Fruit fly (Drosophila melanogaster): ENCODE results near the gene CG15312.

CG15312 gene

DNA sequence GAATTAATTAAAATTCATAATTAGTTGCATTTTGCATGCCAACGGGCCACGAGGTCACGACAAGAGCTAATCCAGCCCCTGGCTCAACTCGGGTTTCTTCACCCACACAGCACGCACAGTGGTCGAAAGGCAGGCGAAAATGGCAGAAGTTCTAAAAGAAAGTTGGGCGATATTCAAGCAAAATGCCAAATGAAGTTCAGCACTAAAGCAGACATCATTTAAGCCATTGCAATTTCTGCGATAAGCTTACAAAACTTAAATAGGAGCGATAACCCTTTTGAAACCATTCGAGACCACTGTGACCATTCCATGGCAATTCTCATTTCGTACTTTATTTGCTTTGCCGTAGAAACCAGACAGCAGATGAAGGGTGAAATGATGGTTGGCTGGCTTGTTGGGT, 3.1 kb downstream of the CG15312 start (continued):
- TF ChIP-seq Awh (GFP tag; IDR thresholded peaks at IDR 0.05), result no peak
- TF ChIP-seq phol (tag; optimal IDR thresholded peaks at IDR 0.05), result peak; percentile 38
- peak; percentile 17 for TF ChIP-seq CG6813 (GFP tag; optimal IDR thresholded peaks at IDR 0.05)
- TF ChIP-seq CG6654 (GFP tag; optimal IDR thresholded peaks at IDR 0.05), result peak; percentile 18
- TF ChIP-seq usp (GFP tag; optimal IDR thresholded peaks at IDR 0.05), result no peak
- no peak for TF ChIP-seq emc (GFP tag; optimal IDR thresholded peaks at IDR 0.05)
- TF ChIP-seq CG1024 (GFP tag; IDR thresholded peaks at IDR 0.05), result 0 out of 2 replicates have a peak, but pooled peaks have one; percentile 20
- TF ChIP-seq CG14441 (GFP tag; IDR thresholded peaks at IDR 0.05), result peak; percentile 54
- no peak for TF ChIP-seq Side (GFP tag; optimal IDR thresholded peaks at IDR 0.05)
- no peak for TF ChIP-seq HmgZ (tag; optimal IDR thresholded peaks at IDR 0.05)
- no peak for TF ChIP-seq CG2199 (GFP tag; IDR thresholded peaks at IDR 0.05)
- peak; percentile 46 for TF ChIP-seq CG10979 (tag; optimal IDR thresholded peaks at IDR 0.05)
- no peak for TF ChIP-seq scrt (GFP tag; optimal IDR thresholded peaks at IDR 0.05)
- no peak for TF ChIP-seq ro (GFP tag; IDR thresholded peaks at IDR 0.05)
- TF ChIP-seq Oaz (GFP tag; IDR thresholded peaks at IDR 0.05), result no peak; the same call in 1 of the 2 replicates
- no peak for TF ChIP-seq CG8478 (optimal IDR thresholded peaks at IDR 0.05)
- TF ChIP-seq Oli (tag; optimal IDR thresholded peaks at IDR 0.05), result peak; percentile 58
- TF ChIP-seq CG10565 (GFP tag; optimal IDR thresholded peaks at IDR 0.05), result no peak
- peak; percentile 44; the same call in 1 of the 2 replicates for TF ChIP-seq ttk (GFP tag; IDR thresholded peaks at IDR 0.05)
- TF ChIP-seq Ssrp (tag; optimal IDR thresholded peaks at IDR 0.05), result peak; percentile 44
- TF ChIP-seq Hmx (GFP tag; optimal IDR thresholded peaks at IDR 0.05), result no peak
- TF ChIP-seq jing (GFP tag; optimal IDR thresholded peaks at IDR 0.05), result peak; percentile 19
- TF ChIP-seq gt (GFP tag; IDR thresholded peaks at IDR 0.05), result no peak
- no peak for TF ChIP-seq Bgb (GFP tag; IDR thresholded peaks at IDR 0.05; ENCODE audit: partially characterized antibody)
- TF ChIP-seq Rx (GFP tag; IDR thresholded peaks at IDR 0.05), result peak; percentile 25; the same call in 1 of the 2 replicates
- peak; percentile 45 for TF ChIP-seq dmrt11E (tag; optimal IDR thresholded peaks at IDR 0.05)
- 0 out of 2 replicates have a peak, but pooled peaks have one; percentile 20 for TF ChIP-seq CG6272 (GFP tag; IDR thresholded peaks at IDR 0.05)
- TF ChIP-seq crol (GFP tag; IDR thresholded peaks at IDR 0.05), result no peak
- no peak for TF ChIP-seq CG10274 (GFP tag; optimal IDR thresholded peaks at IDR 0.05)
- TF ChIP-seq row (GFP tag; IDR thresholded peaks at IDR 0.05), result peak; percentile 70
- peak; percentile 33 for TF ChIP-seq CG30403 (GFP tag; optimal IDR thresholded peaks at IDR 0.05)
- peak; percentile 7 for TF ChIP-seq her (GFP tag; optimal IDR thresholded peaks at IDR 0.05)
- TF ChIP-seq Trl (optimal IDR thresholded peaks at IDR 0.05), result no peak
- TF ChIP-seq Trl (GFP tag; optimal IDR thresholded peaks at IDR 0.05), result peak; percentile 28
- TF ChIP-seq CG9797 (GFP tag; optimal IDR thresholded peaks at IDR 0.05), result no peak
- TF ChIP-seq Tbp (GFP tag; optimal IDR thresholded peaks at IDR 0.05), result no peak
- no peak for TF ChIP-seq Fer1 (GFP tag; optimal IDR thresholded peaks at IDR 0.05)
- TF ChIP-seq Abd-B (GFP tag; optimal IDR thresholded peaks at IDR 0.05), result no peak
- no peak for TF ChIP-seq Dip2 (GFP tag; IDR thresholded peaks at IDR 0.05)
- no peak for TF ChIP-seq CG1647 (GFP tag; optimal IDR thresholded peaks at IDR 0.05)
- TF ChIP-seq ranshi (GFP tag; IDR thresholded peaks at IDR 0.05), result peak; percentile 59; the same call in 1 of the 2 replicates
- TF ChIP-seq Atf-2 (GFP tag; optimal IDR thresholded peaks at IDR 0.05), result no peak
- TF ChIP-seq Drgx (GFP tag; IDR thresholded peaks at IDR 0.05), result peak; percentile 57
- TF ChIP-seq CG14014 (GFP tag; IDR thresholded peaks at IDR 0.05), result 0 out of 2 replicates have a peak, but pooled peaks have one; percentile 26
- TF ChIP-seq Jarid2 (GFP tag; optimal IDR thresholded peaks at IDR 0.05), result no peak
- TF ChIP-seq CG11723 (GFP tag; optimal IDR thresholded peaks at IDR 0.05), result no peak
- TF ChIP-seq ara (GFP tag; IDR thresholded peaks at IDR 0.05), result no peak
- no peak for TF ChIP-seq lov (optimal IDR thresholded peaks at IDR 0.05)
- TF ChIP-seq lov (GFP tag; IDR thresholded peaks at IDR 0.05), result no peak
- 0 out of 3 replicates have a peak, but pooled peaks have one; percentile 11 for TF ChIP-seq Aef1 (GFP tag; IDR thresholded peaks at IDR 0.05)
- TF ChIP-seq lola (GFP tag; optimal IDR thresholded peaks at IDR 0.05), result no peak
- 0 out of 3 replicates have a peak, but pooled peaks have one; percentile 18 for TF ChIP-seq gce (GFP tag; IDR thresholded peaks at IDR 0.05)
- no peak for TF ChIP-seq jigr1 (GFP tag; IDR thresholded peaks at IDR 0.05)
